Fruit fly (Drosophila melanogaster): ENCODE data around the gene CG44195.

Gene CG44195

dm6 chr3L:7634743-7635469 is 60.5 kb downstream of the CG44195 start (continued):
- TF ChIP-seq bsh (GFP tag; optimal IDR thresholded peaks at IDR 0.05) (peak in 1 of 2 experiments; percentile 68), CG8924 (tag; optimal IDR thresholded peaks at IDR 0.05) (no peak), trem (tag; optimal IDR thresholded peaks at IDR 0.05) (peak; percentile 39), ase (GFP tag; IDR thresholded peaks at IDR 0.05) (peak; percentile 29; the same call in 1 of the 3 replicates), CG12391 (tag; optimal IDR thresholded peaks at IDR 0.05) (peak; percentile 35), CG2712 (tag; optimal IDR thresholded peaks at IDR 0.05) (peak; percentile 68), Ravus (GFP tag; IDR thresholded peaks at IDR 0.05) (no peak), CG9932 (GFP tag; IDR thresholded peaks at IDR 0.05) (no peak), Stat92E (GFP tag; optimal IDR thresholded peaks at IDR 0.05) (peak in 1 of 3 experiments; percentile 37), gsb-n (tag; optimal IDR thresholded peaks at IDR 0.05) (peak; percentile 40), CG7928 (GFP tag; optimal IDR thresholded peaks at IDR 0.05) (no peak), CG10979 (tag; optimal IDR thresholded peaks at IDR 0.05) (peak; percentile 70), Xrp1 (GFP tag; IDR thresholded peaks at IDR 0.05) (peak; percentile 64), tll (GFP tag; optimal IDR thresholded peaks at IDR 0.05) (no peak), H15 (GFP tag; IDR thresholded peaks at IDR 0.05) (no peak), PHDP (tag; optimal IDR thresholded peaks at IDR 0.05) (peak; percentile 5), H2.0 (GFP tag; IDR thresholded peaks at IDR 0.05) (0 out of 2 replicates have a peak, but pooled peaks have one; percentile 10), CG14710 (tag; optimal IDR thresholded peaks at IDR 0.05) (peak; percentile 45), Doc2 (GFP tag; IDR thresholded peaks at IDR 0.05) (no peak), unpg (GFP tag; optimal IDR thresholded peaks at IDR 0.05) (peak; percentile 54), CG9876 (GFP tag; optimal IDR thresholded peaks at IDR 0.05) (no peak), CG3281 (GFP tag; optimal IDR thresholded peaks at IDR 0.05) (no peak), ap (GFP tag; IDR thresholded peaks at IDR 0.05) (0 out of 2 replicates have a peak, but pooled peaks have one; percentile 9), CG17361 (GFP tag; IDR thresholded peaks at IDR 0.05) (peak; percentile 47; the same call in 2 of the 3 replicates), tap (tag; optimal IDR thresholded peaks at IDR 0.05) (peak; percentile 21)

- TF ChIP-seq stwl (tag; optimal IDR thresholded peaks at IDR 0.05): no peak
- TF ChIP-seq twi (tag; optimal IDR thresholded peaks at IDR 0.05): no peak
- TF ChIP-seq Ets65A (GFP tag): no peak
- no peak for TF ChIP-seq CG3838 (GFP tag; optimal IDR thresholded peaks at IDR 0.05)
- no peak for TF ChIP-seq Taf1 (GFP tag; IDR thresholded peaks at IDR 0.05)
- TF ChIP-seq fru (optimal IDR thresholded peaks at IDR 0.05): no peak
- TF ChIP-seq H15 (GFP tag; IDR thresholded peaks at IDR 0.05): no peak
- no peak for TF ChIP-seq oc (tag; optimal IDR thresholded peaks at IDR 0.05)
- no peak for TF ChIP-seq shn (GFP tag; optimal IDR thresholded peaks at IDR 0.05)
- no peak for TF ChIP-seq CG17385 (GFP tag; optimal IDR thresholded peaks at IDR 0.05)
- TF ChIP-seq CG18599 (GFP tag; optimal IDR thresholded peaks at IDR 0.05): no peak
- no peak for TF ChIP-seq MBD-R2 (GFP tag; IDR thresholded peaks at IDR 0.05)
- TF ChIP-seq Pdp1 (GFP tag; optimal IDR thresholded peaks at IDR 0.05): peak in 1 of 2 experiments; percentile 40
- TF ChIP-seq gem (tag; optimal IDR thresholded peaks at IDR 0.05): no peak
- TF ChIP-seq CG14441 (GFP tag; IDR thresholded peaks at IDR 0.05): no peak
- TF ChIP-seq CG31224 (GFP tag; IDR thresholded peaks at IDR 0.05): no peak
- no peak for TF ChIP-seq Meics (GFP tag; optimal IDR thresholded peaks at IDR 0.05)
- TF ChIP-seq CG9437 (GFP tag; optimal IDR thresholded peaks at IDR 0.05): no peak
- no peak for TF ChIP-seq Doc2 (GFP tag; IDR thresholded peaks at IDR 0.05)
- TF ChIP-seq gt (GFP tag; IDR thresholded peaks at IDR 0.05): no peak
- TF ChIP-seq CG34376 (GFP tag; optimal IDR thresholded peaks at IDR 0.05): no peak
- no peak for TF ChIP-seq fd64A (GFP tag; optimal IDR thresholded peaks at IDR 0.05)
- TF ChIP-seq bigmax (GFP tag; optimal IDR thresholded peaks at IDR 0.05): no peak
- TF ChIP-seq ro (GFP tag; IDR thresholded peaks at IDR 0.05): no peak
- no peak for TF ChIP-seq CG10565 (GFP tag; optimal IDR thresholded peaks at IDR 0.05)
- TF ChIP-seq Hr39 (optimal IDR thresholded peaks at IDR 0.05): no peak
- TF ChIP-seq CG14014 (GFP tag; IDR thresholded peaks at IDR 0.05): no peak
- no peak for TF ChIP-seq CG9797 (GFP tag; optimal IDR thresholded peaks at IDR 0.05)
These were observed 61.8 kb downstream of the CG44195 start for dm6 chr3L:7633619-7634018.
